Fruit fly (Drosophila melanogaster) whole organism, embryonic: ENCODE data around the gene Rab14.
A peak's percentile ranks its signal among the peaks of the same experiment; 100 is the strongest.

ENCODE experiments used
- BEAF-32 ChIP-seq: fragments of 200-800 bp; sonication (Bioruptor generic); optimal IDR thresholded peaks from 3 replicates; lab custom pipeline; 2017; ENCODE audit warnings: missing biosample characterization, missing genetic modification characterization, mild to moderate bottlenecking, moderate library complexity, missing genetic modification reagents
- CG1024 ChIP-seq: fragments of 200-800 bp; sonication (Bioruptor generic); IDR thresholded peaks from 2 replicates; pipeline ENCODE4 v1.3.6; 2022; ENCODE audit warnings: missing biosample characterization, missing genetic modification characterization
- CG10267 ChIP-seq: fragments of 200-800 bp; sonication (Bioruptor generic); optimal IDR thresholded peaks from 2 replicates; lab custom pipeline; 2018; ENCODE audit warnings: missing biosample characterization, mild to moderate bottlenecking, missing genetic modification characterization, moderate library complexity
- CG11723 ChIP-seq: fragments of 200-800 bp; sonication (Bioruptor generic); optimal IDR thresholded peaks from 2 replicates; lab custom pipeline; 2017; ENCODE audit warnings: missing biosample characterization, mild to moderate bottlenecking, missing genetic modification characterization
- CG13287 ChIP-seq: fragments of 200-800 bp; sonication (Bioruptor generic); IDR thresholded peaks from 2 replicates; pipeline ENCODE4 v1.3.6; 2022; ENCODE audit warnings: missing biosample characterization, missing genetic modification characterization; ENCODE audit not compliant: partially characterized antibody
- CG13894 ChIP-seq: fragments of 200-800 bp; sonication (Bioruptor generic); optimal IDR thresholded peaks from 3 replicates; lab custom pipeline; 2018; ENCODE audit warnings: missing biosample characterization, mild to moderate bottlenecking, missing genetic modification characterization, moderate library complexity
- CG15073 ChIP-seq: fragments of 200-800 bp; sonication (Bioruptor generic); optimal IDR thresholded peaks from 2 replicates; lab custom pipeline; 2016; ENCODE audit warnings: missing biosample characterization, missing genetic modification characterization
- CG17186 ChIP-seq: fragments of 200-800 bp; sonication (Bioruptor generic); optimal IDR thresholded peaks from 3 replicates; lab custom pipeline; 2017; ENCODE audit warnings: missing biosample characterization, missing genetic modification reagents, missing genetic modification characterization
- CG17829 ChIP-seq: fragments of 200-800 bp; optimal IDR thresholded peaks from 2 replicates; lab custom pipeline; 2019; ENCODE audit warnings: missing biosample characterization, mild to moderate bottlenecking, missing genetic modification characterization, moderate library complexity
- CG18262 ChIP-seq: fragments of 200-800 bp; optimal IDR thresholded peaks from 3 replicates; lab custom pipeline; 2019; ENCODE audit warnings: missing biosample characterization, mild to moderate bottlenecking, missing genetic modification characterization, moderate library complexity
- CG2116 ChIP-seq: fragments of 200-800 bp; sonication (Bioruptor generic); optimal IDR thresholded peaks from 3 replicates; lab custom pipeline; 2018; ENCODE audit warnings: missing biosample characterization, mild to moderate bottlenecking, missing genetic modification characterization
- CG31365 ChIP-seq: fragments of 200-800 bp; sonication (Bioruptor generic); optimal IDR thresholded peaks from 2 replicates; lab custom pipeline; 2018; ENCODE audit warnings: missing biosample characterization, mild to moderate bottlenecking, missing genetic modification characterization
- CG32532 ChIP-seq: fragments of 200-800 bp; sonication (Bioruptor generic); IDR thresholded peaks from 2 replicates; pipeline ENCODE4 v1.3.6; 2022; ENCODE audit warnings: missing biosample characterization, missing genetic modification characterization
- CG32767 ChIP-seq: fragments of 200-800 bp; sonication (Bioruptor generic); IDR thresholded peaks from 2 replicates; pipeline ENCODE4 v1.3.6; 2022; ENCODE audit warnings: missing biosample characterization, missing genetic modification characterization
- CG4424 ChIP-seq: fragments of 200-800 bp; sonication (Bioruptor generic); optimal IDR thresholded peaks from 3 replicates; lab custom pipeline; 2016; ENCODE audit warnings: missing biosample characterization, missing genetic modification characterization
- CG8359 ChIP-seq: fragments of 200-800 bp; sonication (Bioruptor generic); optimal IDR thresholded peaks from 2 replicates; lab custom pipeline; 2017; ENCODE audit warnings: missing biosample characterization, mild to moderate bottlenecking, missing genetic modification characterization, borderline replicate concordance
- D19B ChIP-seq: fragments of 200-800 bp; sonication (Bioruptor generic); optimal IDR thresholded peaks from 2 replicates; lab custom pipeline; 2017; ENCODE audit warnings: missing biosample characterization, mild to moderate bottlenecking, missing genetic modification characterization
- Dip3 ChIP-seq: fragments of 200-800 bp; sonication (Bioruptor generic); optimal IDR thresholded peaks from 3 replicates; lab custom pipeline; 2016; ENCODE audit warnings: missing biosample characterization, missing genetic modification characterization
- Doc3 ChIP-seq: fragments of 200-800 bp; sonication (Bioruptor generic); IDR thresholded peaks from 3 replicates; pipeline ENCODE4 v1.3.6; 2022; ENCODE audit warnings: missing biosample characterization, missing genetic modification characterization; ENCODE audit not compliant: partially characterized antibody
- Dref ChIP-seq: fragments of 200-800 bp; sonication (Bioruptor generic); IDR thresholded peaks from 2 replicates; pipeline ENCODE4 v1.3.6; 2022; ENCODE audit warnings: missing biosample characterization, missing genetic modification characterization
- GATAe ChIP-seq: fragments of 200-800 bp; sonication (Bioruptor generic); conservative IDR thresholded peaks from 2 replicates; pipeline ENCODE4 v1.3.6; 2022; ENCODE audit warnings: missing biosample characterization, missing genetic modification characterization
- Hmx ChIP-seq: fragments of 200-800 bp; sonication (Bioruptor generic); optimal IDR thresholded peaks from 2 replicates; lab custom pipeline; 2016; ENCODE audit warnings: missing biosample characterization, missing genetic modification characterization
- Hr3 ChIP-seq: fragments of 200-800 bp; sonication (Bioruptor generic); optimal IDR thresholded peaks from 3 replicates; lab custom pipeline; 2016; ENCODE audit warnings: missing biosample characterization, missing genetic modification characterization
- Mrtf ChIP-seq: fragments of 200-800 bp; sonication (Bioruptor generic); IDR thresholded peaks from 3 replicates; pipeline ENCODE4 v1.3.6; 2022; ENCODE audit warnings: missing biosample characterization, missing genetic modification characterization
- Nf-YB ChIP-seq: fragments of 200-800 bp; sonication (Bioruptor generic); optimal IDR thresholded peaks from 3 replicates; lab custom pipeline; 2019; ENCODE audit warnings: missing biosample characterization, mild to moderate bottlenecking, missing genetic modification characterization, moderate library complexity
- Rfx ChIP-seq: fragments of 200-800 bp; sonication (Bioruptor generic); IDR thresholded peaks from 2 replicates; pipeline ENCODE4 v1.3.6; 2022; ENCODE audit warnings: missing biosample characterization, missing genetic modification characterization
- Scr ChIP-seq: fragments of 200-800 bp; sonication (Bioruptor generic); IDR thresholded peaks from 2 replicates; pipeline ENCODE4 v1.3.6; 2022; ENCODE audit warnings: missing biosample characterization, missing genetic modification characterization; ENCODE audit not compliant: partially characterized antibody
- Side ChIP-seq: fragments of 200-800 bp; sonication (Bioruptor generic); optimal IDR thresholded peaks from 2 replicates; lab custom pipeline; 2016; ENCODE audit warnings: missing biosample characterization, missing genetic modification characterization
- Spps ChIP-seq: fragments of 200-800 bp; sonication (Bioruptor generic); optimal IDR thresholded peaks from 2 replicates; lab custom pipeline; 2018; ENCODE audit warnings: missing biosample characterization, mild to moderate bottlenecking, missing genetic modification characterization
- Trl ChIP-seq, 3 experiments: fragments of >200 bp in 2 of 3; fragments of 200-800 bp in 1 of 3; sonication (Bioruptor generic) in 1 of 3; optimal IDR thresholded peaks; 2 replicates in 1 of 3; 3 replicates in 2 of 3; lab custom pipeline; 2016 to 2017; ENCODE audit warnings: missing biosample characterization in 1 of 3, missing genetic modification characterization in 1 of 3
- bbx ChIP-seq: fragments of 200-800 bp; sonication (Bioruptor generic); IDR thresholded peaks from 2 replicates; pipeline ENCODE4 v1.3.6; 2022; ENCODE audit warnings: missing biosample characterization, missing genetic modification characterization; ENCODE audit not compliant: partially characterized antibody
- crp ChIP-seq, 2 experiments: fragments of 200-800 bp; sonication (Bioruptor generic); optimal IDR thresholded peaks; 2 replicates in 1 of 2; 3 replicates in 1 of 2; lab custom pipeline; 2017; ENCODE audit warnings: missing biosample characterization in 2 of 2, missing genetic modification characterization in 2 of 2, mild to moderate bottlenecking in 1 of 2, moderate library complexity in 1 of 2
- dm ChIP-seq: fragments of 200-800 bp; sonication (Bioruptor generic); optimal IDR thresholded peaks from 3 replicates; lab custom pipeline; 2016; ENCODE audit warnings: missing biosample characterization, missing genetic modification characterization
- dysf ChIP-seq: fragments of 200-800 bp; sonication (Bioruptor generic); IDR thresholded peaks from 3 replicates; pipeline ENCODE4 v1.3.6; 2022; ENCODE audit warnings: missing biosample characterization, missing genetic modification characterization
- gce ChIP-seq: fragments of 200-800 bp; sonication (Bioruptor generic); IDR thresholded peaks from 3 replicates; pipeline ENCODE4 v1.3.6; 2022; ENCODE audit warnings: missing biosample characterization, missing genetic modification characterization
- gcm2 ChIP-seq: fragments of 200-800 bp; sonication (Bioruptor generic); optimal IDR thresholded peaks from 2 replicates; lab custom pipeline; 2016; ENCODE audit warnings: missing biosample characterization, missing genetic modification characterization
- gfzf ChIP-seq: fragments of 200-800 bp; sonication (Bioruptor generic); optimal IDR thresholded peaks from 2 replicates; lab custom pipeline; 2016; ENCODE audit warnings: missing biosample characterization, mild to moderate bottlenecking, missing genetic modification characterization, moderate library complexity
- ind ChIP-seq: fragments of 200-800 bp; sonication (Bioruptor generic); optimal IDR thresholded peaks from 3 replicates; lab custom pipeline; 2016; ENCODE audit warnings: missing biosample characterization, missing genetic modification characterization
- lilli ChIP-seq: fragments of 200-800 bp; sonication (Bioruptor generic); optimal IDR thresholded peaks from 3 replicates; lab custom pipeline; 2016; ENCODE audit warnings: missing biosample characterization, missing genetic modification characterization
- lov ChIP-seq, 2 experiments: fragments of 200-800 bp in 1 of 2; fragments of >200 bp in 1 of 2; sonication (Bioruptor generic) in 1 of 2; IDR thresholded peaks in 1 of 2; optimal IDR thresholded peaks in 1 of 2; 2 replicates in 1 of 2; 3 replicates in 1 of 2; pipeline versions ENCODE4 v1.3.6 to Lab custom; 2017 to 2022; ENCODE audit warnings: missing biosample characterization in 1 of 2, missing genetic modification characterization in 1 of 2
- nom ChIP-seq: fragments of 200-800 bp; sonication (Bioruptor generic); optimal IDR thresholded peaks from 2 replicates; lab custom pipeline; 2017; ENCODE audit warnings: missing biosample characterization, missing genetic modification characterization, mild to moderate bottlenecking, moderate library complexity, missing genetic modification reagents
- pfk ChIP-seq: fragments of 200-800 bp; sonication (Bioruptor generic); optimal IDR thresholded peaks from 2 replicates; lab custom pipeline; 2018; ENCODE audit warnings: missing biosample characterization, mild to moderate bottlenecking, missing genetic modification characterization, moderate library complexity
- phol ChIP-seq: fragments of 200-800 bp; sonication (Bioruptor generic); optimal IDR thresholded peaks from 3 replicates; lab custom pipeline; 2018; ENCODE audit warnings: missing biosample characterization, mild to moderate bottlenecking, missing genetic modification characterization, moderate library complexity
- pros ChIP-seq: fragments of 200-800 bp; sonication (Bioruptor generic); optimal IDR thresholded peaks from 3 replicates; lab custom pipeline; 2019; ENCODE audit warnings: missing biosample characterization, mild to moderate bottlenecking, missing genetic modification characterization, moderate library complexity
- ranshi ChIP-seq: fragments of 200-800 bp; sonication (Bioruptor generic); IDR thresholded peaks from 2 replicates; pipeline ENCODE4 v1.3.6; 2022; ENCODE audit warnings: missing biosample characterization, missing genetic modification characterization
- ro ChIP-seq: fragments of 200-800 bp; sonication (Bioruptor generic); IDR thresholded peaks from 2 replicates; pipeline ENCODE4 v1.3.6; 2022; ENCODE audit warnings: missing biosample characterization, missing genetic modification characterization
- sob ChIP-seq: fragments of 200-800 bp; sonication (Bioruptor generic); IDR thresholded peaks from 2 replicates; pipeline ENCODE4 v1.3.6; 2022; ENCODE audit warnings: missing biosample characterization, missing genetic modification characterization
- tio ChIP-seq: fragments of 200-800 bp; sonication (Bioruptor generic); optimal IDR thresholded peaks from 2 replicates; lab custom pipeline; 2017; ENCODE audit warnings: missing biosample characterization, missing genetic modification characterization, inconsistent platforms
- usp ChIP-seq: fragments of >200 bp; optimal IDR thresholded peaks from 2 replicates; lab custom pipeline; 2017; ENCODE audit warnings: missing biosample characterization, missing genetic modification characterization

Rab14 gene

dm6 chr2L:14372254-14372717 lies 17.3 kb downstream of the Rab14 start (continued):
- TF ChIP-seq CG32532 (peak; percentile 78), CG2116 (GFP tag; lab: Kevin White, UChicago) (no peak), CG11723 (GFP tag; lab: Kevin White, UChicago) (peak; percentile 28), CG13894 (no peak), crp (GFP tag; optimal IDR thresholded peaks at IDR 0.05; lab: Kevin White, UChicago) (no peak), Doc3 (GFP tag; lab: Robert Waterston, UW) (no peak), ind (no peak), bbx (no peak), CG31365 (tag; lab: Kevin White, UChicago) (no peak), gcm2 (GFP tag; lab: Kevin White, UChicago) (peak; percentile 41), phol (tag; lab: Kevin White, UChicago) (peak; percentile 40), CG17829 (tag; lab: Kevin White, UChicago) (no peak), CG15073 (GFP tag; lab: Kevin White, UChicago) (no peak), Hmx (peak; percentile 24), dm (GFP tag; lab: Kevin White, UChicago) (peak; percentile 45), Side (GFP tag; lab: Kevin White, UChicago) (peak; percentile 2), ranshi (GFP tag; lab: Robert Waterston, UW) (0 out of 2 replicates have a peak, but pooled peaks have one; percentile 56), Nf-YB (peak; percentile 42), lov (optimal IDR thresholded peaks at IDR 0.05; lab: Kevin White, UChicago) (no peak), lov (GFP tag; IDR thresholded peaks at IDR 0.05; lab: Robert Waterston, UW) (no peak), CG32767 (peak; percentile 72), Dip3 (GFP tag; lab: Kevin White, UChicago) (peak; percentile 12), tio (GFP tag; lab: Kevin White, UChicago) (peak; percentile 69), BEAF-32 (no peak), pros (GFP tag; lab: Kevin White, UChicago) (no peak), CG18262 (tag; lab: Kevin White, UChicago) (peak; percentile 51), Mrtf (peak; percentile 70), nom (GFP tag; lab: Kevin White, UChicago) (no peak), ro (GFP tag; lab: Robert Waterston, UW) (peak; percentile 42; the same call in 1 of the 2 replicates), gce (GFP tag; lab: Robert Waterston, UW) (peak; percentile 62; the same call in 1 of the 3 replicates), Dref (GFP tag; lab: Robert Waterston, UW) (no peak), Rfx (GFP tag; lab: Robert Waterston, UW) (peak; percentile 93), CG10267 (tag; lab: Kevin White, UChicago) (peak; percentile 23), lilli (peak; percentile 68), pfk (GFP tag; lab: Kevin White, UChicago) (no peak), sob (peak; percentile 89), CG1024 (GFP tag; lab: Robert Waterston, UW) (no peak), CG4424 (GFP tag; lab: Kevin White, UChicago) (no peak), dysf (GFP tag; lab: Robert Waterston, UW) (peak; percentile 92), Hr3 (peak; percentile 55), usp (GFP tag; lab: Kevin White, UChicago) (no peak), gfzf (GFP tag; lab: Kevin White, UChicago) (no peak), GATAe (GFP tag; lab: Robert Waterston, UW) (peak; percentile 15; the same call in 1 of the 2 replicates), CG17186 (no peak), Spps (tag; lab: Kevin White, UChicago) (no peak), CG8359 (GFP tag; lab: Kevin White, UChicago) (no peak), Scr (GFP tag; lab: Robert Waterston, UW) (no peak), D19B (GFP tag; lab: Kevin White, UChicago) (peak; percentile 11), CG13287 (GFP tag; lab: Robert Waterston, UW) (no peak), Trl (optimal IDR thresholded peaks at IDR 0.05; lab: Kevin White, UChicago) (no peak), Trl (GFP tag; optimal IDR thresholded peaks at IDR 0.05; lab: Kevin White, UChicago) (no peak)
